Worm (Caenorhabditis elegans): ENCODE data around the gene R02F2.1.

Gene R02F2.1

DNA sequence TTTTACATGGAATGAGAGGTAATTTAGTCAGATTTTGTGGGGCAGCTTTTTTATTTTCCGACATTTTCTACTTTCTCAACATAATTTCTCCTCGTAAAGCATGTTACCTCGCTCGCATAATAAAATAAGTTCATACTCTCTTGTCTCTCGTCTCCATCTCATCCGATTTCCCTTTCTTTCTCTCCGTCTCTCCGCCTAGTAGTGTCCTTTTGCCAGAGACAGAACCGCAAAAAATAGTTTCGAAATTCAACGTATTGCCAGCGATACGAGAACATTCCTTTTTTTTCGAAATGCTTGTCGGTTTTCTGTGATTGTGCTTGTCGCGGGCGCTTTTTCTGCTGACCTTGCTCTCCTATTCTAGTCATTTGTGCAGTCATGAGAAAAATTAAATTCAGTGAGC is 2.5 kb downstream of the R02F2.1 start (continued):
- TF ChIP-seq elt-2 (tag; optimal IDR thresholded peaks at IDR 0.05) (no peak), sox-4 (tag; optimal IDR thresholded peaks at IDR 0.05) (no peak), jun-1 (tag; optimal IDR thresholded peaks at IDR 0.05) (peak; percentile 61), fkh-10 (GFP tag; optimal IDR thresholded peaks at IDR 0.05) (no peak), mab-9 (GFP tag; IDR thresholded peaks at IDR 0.05) (no peak), egl-27 (tag; optimal IDR thresholded peaks at IDR 0.05) (no peak), lsy-2 (tag; optimal IDR thresholded peaks at IDR 0.05) (peak; percentile 54 to 60), unc-86 (tag; optimal IDR thresholded peaks at IDR 0.05) (no peak), mef-2 (tag; optimal IDR thresholded peaks at IDR 0.05) (no peak), skn-1 (tag; optimal IDR thresholded peaks at IDR 0.05) (peak; percentile 46), hpl-2 (GFP tag; optimal IDR thresholded peaks at IDR 0.05) (no peak), ceh-90 (tag; optimal IDR thresholded peaks at IDR 0.05) (no peak), rnt-1 (tag; optimal IDR thresholded peaks at IDR 0.05) (peak; percentile 87), nhr-85 (tag) (peak; percentile 90), pax-3 (tag; optimal IDR thresholded peaks at IDR 0.05) (peak; percentile 63), aly-2 (tag; optimal IDR thresholded peaks at IDR 0.05) (peak; percentile 86), lin-39 (tag; optimal IDR thresholded peaks at IDR 0.05) (no peak), mdl-1 (tag; optimal IDR thresholded peaks at IDR 0.05) (peak in 1 of 2 experiments; percentile 33), nhr-12 (tag; optimal IDR thresholded peaks at IDR 0.05) (no peak), snu-23 (GFP tag; optimal IDR thresholded peaks at IDR 0.05) (peak; percentile 77), fos-1 (tag; optimal IDR thresholded peaks at IDR 0.05) (peak; percentile 61), lir-3 (tag; optimal IDR thresholded peaks at IDR 0.05; ENCODE audit: poor library complexity) (peak; percentile 34), hlh-17 (GFP tag; optimal IDR thresholded peaks at IDR 0.05; ENCODE audit: borderline replicate concordance) (no peak), nhr-11 (tag; optimal IDR thresholded peaks at IDR 0.05) (no peak), nhr-84 (tag; optimal IDR thresholded peaks at IDR 0.05) (no peak), nhr-237 (tag; optimal IDR thresholded peaks at IDR 0.05) (peak; percentile 54), lin-13 (GFP tag; optimal IDR thresholded peaks at IDR 0.05) (peak; percentile 54), hlh-4 (tag; optimal IDR thresholded peaks at IDR 0.05) (no peak), unc-130 (tag; optimal IDR thresholded peaks at IDR 0.05) (peak; percentile 12), ceh-82 (tag; optimal IDR thresholded peaks at IDR 0.05) (peak; percentile 26 to 64 (median 55)), ceh-63 (GFP tag; optimal IDR thresholded peaks at IDR 0.05) (no peak), F16B12.6 (tag; optimal IDR thresholded peaks at IDR 0.05) (no peak), C04F5.9 (tag; optimal IDR thresholded peaks at IDR 0.05) (no peak), egl-13 (tag; optimal IDR thresholded peaks at IDR 0.05) (no peak), nhr-77 (tag; optimal IDR thresholded peaks at IDR 0.05) (peak; percentile 49), tbx-2 (tag; optimal IDR thresholded peaks at IDR 0.05) (no peak), xbp-1 (tag; optimal IDR thresholded peaks at IDR 0.05) (peak; percentile 37), zag-1 (tag; optimal IDR thresholded peaks at IDR 0.05) (no peak), mep-1 (tag; optimal IDR thresholded peaks at IDR 0.05) (peak; percentile 86), nhr-76 (tag; optimal IDR thresholded peaks at IDR 0.05) (no peak), dpl-1 (GFP tag; optimal IDR thresholded peaks at IDR 0.05) (peak; percentile 39 to 50 (median 40)), nhr-71 (tag; optimal IDR thresholded peaks at IDR 0.05) (peak; percentile 77), ceh-88 (GFP tag; IDR thresholded peaks at IDR 0.05) (no peak), snpc-4 (tag; optimal IDR thresholded peaks at IDR 0.05) (peak; percentile 16), elt-3 (tag; optimal IDR thresholded peaks at IDR 0.05) (peak in 5 of 6 experiments; percentile 58 to 87 (median 62)), nhr-90 (tag; optimal IDR thresholded peaks at IDR 0.05; ENCODE audit: poor library complexity) (no peak), tlp-1 (tag; optimal IDR thresholded peaks at IDR 0.05) (no peak), pqm-1 (tag; optimal IDR thresholded peaks at IDR 0.05) (no peak)

Data from whole organism, L1 larva.